Worm (Caenorhabditis elegans) whole organism, L3 larva: ENCODE results near the gene unc-18.

ENCODE experiments used
- ceh-16 ChIP-seq: sonication (generic microtip); optimal IDR thresholded peaks from 2 replicates; lab custom pipeline; 2017; ENCODE audit warnings: missing biosample characterization, missing genetic modification characterization
- elt-1 ChIP-seq: fragments of 150-350 bp; optimal IDR thresholded peaks from 2 replicates; lab custom pipeline; 2014; ENCODE audit warnings: missing biosample characterization, missing genetic modification characterization
- elt-3 ChIP-seq, 3 experiments: fragments of 150-350 bp in 1 of 3; sonication (generic microtip) in 2 of 3; optimal IDR thresholded peaks; 2 replicates in 2 of 3; 4 replicates in 1 of 3; lab custom pipeline; 2014 to 2017; ENCODE audit warnings: missing biosample characterization in 3 of 3, missing genetic modification characterization in 3 of 3
- fkh-10 ChIP-seq: sonication (generic microtip); optimal IDR thresholded peaks from 2 replicates; lab custom pipeline; 2017; ENCODE audit warnings: missing biosample characterization, missing genetic modification reagents, missing genetic modification characterization
- fos-1 ChIP-seq: fragments of 150-350 bp; optimal IDR thresholded peaks from 2 replicates; lab custom pipeline; 2014; ENCODE audit warnings: missing biosample characterization, missing genetic modification characterization
- nhr-11 ChIP-seq: fragments of 150-350 bp; optimal IDR thresholded peaks from 2 replicates; lab custom pipeline; 2014; ENCODE audit warnings: missing biosample characterization, missing genetic modification characterization
- nhr-12 ChIP-seq: fragments of 150-350 bp; optimal IDR thresholded peaks from 2 replicates; lab custom pipeline; 2014; ENCODE audit warnings: missing biosample characterization, missing genetic modification characterization
- nhr-23 ChIP-seq: fragments of 150-350 bp; optimal IDR thresholded peaks from 2 replicates; lab custom pipeline; 2014; ENCODE audit warnings: missing biosample characterization, missing genetic modification reagents, missing genetic modification characterization
- nhr-237 ChIP-seq: fragments of 150-350 bp; optimal IDR thresholded peaks from 2 replicates; lab custom pipeline; 2014; ENCODE audit warnings: missing biosample characterization, missing genetic modification characterization
- nhr-43 ChIP-seq: sonication (generic microtip); optimal IDR thresholded peaks from 2 replicates; lab custom pipeline; 2016; ENCODE audit warnings: mild to moderate bottlenecking, missing genetic modification characterization, missing compliant biosample characterization; ENCODE audit not compliant: poor library complexity, severe bottlenecking
- nhr-76 ChIP-seq: fragments of 150-350 bp; sonication (generic microtip); optimal IDR thresholded peaks from 5 replicates; lab custom pipeline; 2014; ENCODE audit warnings: missing biosample characterization, missing genetic modification characterization
- nhr-77 ChIP-seq: fragments of 150-350 bp; optimal IDR thresholded peaks from 2 replicates; lab custom pipeline; 2014; ENCODE audit warnings: missing biosample characterization, missing genetic modification characterization
- pqm-1 ChIP-seq: fragments of 150-350 bp; optimal IDR thresholded peaks from 2 replicates; lab custom pipeline; 2017; ENCODE audit warnings: missing biosample characterization, missing genetic modification characterization, inconsistent platforms
- unc-62 ChIP-seq: fragments of 150-350 bp; sonication (generic microtip); optimal IDR thresholded peaks from 4 replicates; lab custom pipeline; 2014; ENCODE audit warnings: missing biosample characterization, missing genetic modification reagents, missing genetic modification characterization

ce11 chrX:7667394-7668089 lies 15.2 kb upstream of the unc-18 start, which contains the start of gene F27D9.13:
- no peak for TF ChIP-seq nhr-237 (tag; lab: Kevin White, UChicago)
- TF ChIP-seq nhr-11 (tag; lab: Kevin White, UChicago), result no peak
- TF ChIP-seq nhr-23 (tag; lab: Kevin White, UChicago), result no peak
- TF ChIP-seq nhr-43 (tag; lab: Kevin White, UChicago), result no peak
- peak; percentile 67 for TF ChIP-seq pqm-1
- TF ChIP-seq nhr-12 (tag; lab: Kevin White, UChicago), result no peak
- TF ChIP-seq fos-1 (tag; lab: Kevin White, UChicago), result no peak
- TF ChIP-seq fkh-10 (GFP tag; lab: Kevin White, UChicago), result no peak
- TF ChIP-seq nhr-77 (tag; lab: Kevin White, UChicago), result no peak
- TF ChIP-seq unc-62, result no peak
- TF ChIP-seq elt-3 (tag; optimal IDR thresholded peaks at IDR 0.05; lab: Kevin White, UChicago), result no peak
- no peak for TF ChIP-seq ceh-16
- no peak for TF ChIP-seq elt-1 (tag; lab: Kevin White, UChicago)
- no peak for TF ChIP-seq nhr-76
